In genomic region chr3L:1568225-1569161, dm6 we compare ENCODE assay signal across 1 fruit fly cellular context.
TF ChIP-seq lines count a peak whose summit lies in the region.

Gene CG7879 (minus strand): TSS chr3L:1568608.

TF ChIP-seq in whole organism, embryonic, 481 proteins besides CTCF, POLR2A, EP300 and RAD21 (continued from another document and continues in another):
- no peak for TF ChIP-seq Six4 (GFP tag; optimal IDR thresholded peaks at IDR 0.05; lab: Kevin White, UChicago)
- no peak for TF ChIP-seq dan (GFP tag; IDR thresholded peaks at IDR 0.05; lab: Robert Waterston, UW)
- TF ChIP-seq CG32767 (GFP tag; IDR thresholded peaks at IDR 0.05; lab: Robert Waterston, UW): peak; percentile 55; the same call in 1 of the 2 replicates
- peak; percentile 15 for TF ChIP-seq CG7839 (tag; optimal IDR thresholded peaks at IDR 0.05; lab: Kevin White, UChicago)
- no peak for TF ChIP-seq pita (GFP tag; optimal IDR thresholded peaks at IDR 0.05; lab: Kevin White, UChicago)
- TF ChIP-seq Awh (GFP tag; IDR thresholded peaks at IDR 0.05; lab: Robert Waterston, UW): no peak
- peak; percentile 32 for TF ChIP-seq dmrt11E (tag; optimal IDR thresholded peaks at IDR 0.05; lab: Kevin White, UChicago)
- TF ChIP-seq HLH4C (GFP tag; IDR thresholded peaks at IDR 0.05; lab: Robert Waterston, UW; ENCODE audit: partially characterized antibody): no peak
- TF ChIP-seq bbx (GFP tag; IDR thresholded peaks at IDR 0.05; lab: Robert Waterston, UW; ENCODE audit: partially characterized antibody): 0 out of 2 replicates have a peak, but pooled peaks have one; percentile 51
- no peak for TF ChIP-seq CG7928 (GFP tag; optimal IDR thresholded peaks at IDR 0.05; lab: Kevin White, UChicago)
- no peak for TF ChIP-seq Dek (tag; optimal IDR thresholded peaks at IDR 0.05; lab: Kevin White, UChicago)
- TF ChIP-seq CG2889 (GFP tag; IDR thresholded peaks at IDR 0.05; lab: Robert Waterston, UW): no peak
- TF ChIP-seq CG18764 (GFP tag; optimal IDR thresholded peaks at IDR 0.05; lab: Kevin White, UChicago): no peak
- no peak for TF ChIP-seq CG10959 (GFP tag; IDR thresholded peaks at IDR 0.05; lab: Robert Waterston, UW)
- TF ChIP-seq slp2 (GFP tag; optimal IDR thresholded peaks at IDR 0.05; lab: Kevin White, UChicago): no peak
- TF ChIP-seq CG7357 (GFP tag; IDR thresholded peaks at IDR 0.05; lab: Robert Waterston, UW): peak; percentile 96
- peak; percentile 17 for TF ChIP-seq bcd (GFP tag; optimal IDR thresholded peaks at IDR 0.05; lab: Kevin White, UChicago)
- no peak for TF ChIP-seq CG9876 (GFP tag; optimal IDR thresholded peaks at IDR 0.05; lab: Kevin White, UChicago)
- peak; percentile 62 for TF ChIP-seq Sin3A (optimal IDR thresholded peaks at IDR 0.05; lab: Kevin White, UChicago)
- peak; percentile 47 for TF ChIP-seq Fer1 (GFP tag; optimal IDR thresholded peaks at IDR 0.05; lab: Kevin White, UChicago)
- no peak for TF ChIP-seq cas (GFP tag; IDR thresholded peaks at IDR 0.05; lab: Robert Waterston, UW)
- no peak for TF ChIP-seq pfk (GFP tag; optimal IDR thresholded peaks at IDR 0.05; lab: Kevin White, UChicago)
- no peak for TF ChIP-seq CG7786 (GFP tag; optimal IDR thresholded peaks at IDR 0.05; lab: Kevin White, UChicago)
- no peak for TF ChIP-seq sima (GFP tag; optimal IDR thresholded peaks at IDR 0.05; lab: Kevin White, UChicago)
- no peak for TF ChIP-seq crc (GFP tag; optimal IDR thresholded peaks at IDR 0.05; lab: Kevin White, UChicago)
- no peak for TF ChIP-seq Drgx (GFP tag; IDR thresholded peaks at IDR 0.05; lab: Robert Waterston, UW)
- no peak for TF ChIP-seq aop (GFP tag; IDR thresholded peaks at IDR 0.05; lab: Robert Waterston, UW)
- TF ChIP-seq fd64A (GFP tag; optimal IDR thresholded peaks at IDR 0.05; lab: Kevin White, UChicago): no peak
- no peak for TF ChIP-seq Ravus (GFP tag; IDR thresholded peaks at IDR 0.05; lab: Robert Waterston, UW)
- TF ChIP-seq CG1792 (GFP tag; optimal IDR thresholded peaks at IDR 0.05; lab: Kevin White, UChicago): no peak
- TF ChIP-seq ac (GFP tag; optimal IDR thresholded peaks at IDR 0.05; lab: Kevin White, UChicago): no peak
- TF ChIP-seq nau (GFP tag; optimal IDR thresholded peaks at IDR 0.05; lab: Kevin White, UChicago): no peak
- no peak for TF ChIP-seq stc (GFP tag; IDR thresholded peaks at IDR 0.05; lab: Robert Waterston, UW)
- TF ChIP-seq caup (GFP tag; optimal IDR thresholded peaks at IDR 0.05; lab: Kevin White, UChicago; ENCODE audit: severe bottlenecking): peak; percentile 45
- no peak for TF ChIP-seq sqz (GFP tag; optimal IDR thresholded peaks at IDR 0.05; lab: Kevin White, UChicago)
- peak; percentile 10 for TF ChIP-seq CG18262 (tag; optimal IDR thresholded peaks at IDR 0.05; lab: Kevin White, UChicago)
- TF ChIP-seq CG11093 (GFP tag; IDR thresholded peaks at IDR 0.05; lab: Robert Waterston, UW): no peak
- TF ChIP-seq YL-1 (GFP tag; optimal IDR thresholded peaks at IDR 0.05; lab: Kevin White, UChicago): peak; percentile 91
- TF ChIP-seq NfI (GFP tag; optimal IDR thresholded peaks at IDR 0.05; lab: Kevin White, UChicago): no peak
- TF ChIP-seq rib (GFP tag; IDR thresholded peaks at IDR 0.05; lab: Robert Waterston, UW): no peak
- no peak for TF ChIP-seq Hr39 (optimal IDR thresholded peaks at IDR 0.05; lab: Kevin White, UChicago)
- no peak for TF ChIP-seq CG12942 (GFP tag; optimal IDR thresholded peaks at IDR 0.05; lab: Kevin White, UChicago)
- peak; percentile 10 for TF ChIP-seq Hmr (GFP tag; optimal IDR thresholded peaks at IDR 0.05; lab: Kevin White, UChicago)
- no peak for TF ChIP-seq Hmx (GFP tag; optimal IDR thresholded peaks at IDR 0.05; lab: Kevin White, UChicago)
- no peak for TF ChIP-seq Dp (GFP tag; optimal IDR thresholded peaks at IDR 0.05; lab: Kevin White, UChicago)
- TF ChIP-seq Myb (GFP tag; optimal IDR thresholded peaks at IDR 0.05; lab: Kevin White, UChicago): no peak
- TF ChIP-seq CG13296 (GFP tag; optimal IDR thresholded peaks at IDR 0.05; lab: Kevin White, UChicago): no peak
- peak; percentile 20; the same call in 1 of the 2 replicates for TF ChIP-seq CG1024 (GFP tag; IDR thresholded peaks at IDR 0.05; lab: Robert Waterston, UW)
- peak; percentile 20 for TF ChIP-seq Chrac-16 (GFP tag; optimal IDR thresholded peaks at IDR 0.05; lab: Kevin White, UChicago)
- no peak for TF ChIP-seq CG9609 (GFP tag; optimal IDR thresholded peaks at IDR 0.05; lab: Kevin White, UChicago)
- TF ChIP-seq Rx (GFP tag; IDR thresholded peaks at IDR 0.05; lab: Robert Waterston, UW): no peak
- TF ChIP-seq CG14050 (GFP tag; IDR thresholded peaks at IDR 0.05; lab: Robert Waterston, UW): no peak
- peak; percentile 20 for TF ChIP-seq CG12155 (GFP tag; optimal IDR thresholded peaks at IDR 0.05; lab: Kevin White, UChicago)
- peak; percentile 54 for TF ChIP-seq CG12391 (tag; optimal IDR thresholded peaks at IDR 0.05; lab: Kevin White, UChicago)
- no peak for TF ChIP-seq chif (GFP tag; optimal IDR thresholded peaks at IDR 0.05; lab: Kevin White, UChicago)
- no peak for TF ChIP-seq yki (optimal IDR thresholded peaks at IDR 0.05; lab: Kevin White, UChicago)
- no peak for TF ChIP-seq gsb-n (tag; optimal IDR thresholded peaks at IDR 0.05; lab: Kevin White, UChicago)
- peak; percentile 0 for TF ChIP-seq trem (tag; optimal IDR thresholded peaks at IDR 0.05; lab: Kevin White, UChicago)
- no peak for TF ChIP-seq cwo (GFP tag; optimal IDR thresholded peaks at IDR 0.05; lab: Kevin White, UChicago)
- TF ChIP-seq eyg (GFP tag; optimal IDR thresholded peaks at IDR 0.05; lab: Kevin White, UChicago): no peak
- no peak for TF ChIP-seq Bteb2 (GFP tag; optimal IDR thresholded peaks at IDR 0.05; lab: Kevin White, UChicago)
- TF ChIP-seq Pdp1 (GFP tag; optimal IDR thresholded peaks at IDR 0.05; lab: Kevin White, UChicago): peak in 1 of 2 experiments; percentile 76
- no peak for TF ChIP-seq CG11695 (GFP tag; IDR thresholded peaks at IDR 0.05; lab: Robert Waterston, UW)
- TF ChIP-seq onecut (GFP tag; IDR thresholded peaks at IDR 0.05; lab: Robert Waterston, UW): 0 out of 2 replicates have a peak, but pooled peaks have one; percentile 5
- TF ChIP-seq vfl (GFP tag; optimal IDR thresholded peaks at IDR 0.05; lab: Kevin White, UChicago): no peak
- TF ChIP-seq Doc3 (GFP tag; IDR thresholded peaks at IDR 0.05; lab: Robert Waterston, UW; ENCODE audit: partially characterized antibody): no peak
- TF ChIP-seq CG11723 (GFP tag; optimal IDR thresholded peaks at IDR 0.05; lab: Kevin White, UChicago): no peak
- peak; percentile 46 for TF ChIP-seq mam (GFP tag; optimal IDR thresholded peaks at IDR 0.05; lab: Kevin White, UChicago)
- TF ChIP-seq CG14667 (GFP tag; IDR thresholded peaks at IDR 0.05; lab: Robert Waterston, UW): no peak
- TF ChIP-seq shn (GFP tag; optimal IDR thresholded peaks at IDR 0.05; lab: Kevin White, UChicago): no peak
- no peak for TF ChIP-seq CG31224 (GFP tag; IDR thresholded peaks at IDR 0.05; lab: Robert Waterston, UW)
- no peak for TF ChIP-seq Vsx1 (GFP tag; optimal IDR thresholded peaks at IDR 0.05; lab: Kevin White, UChicago)
- no peak for TF ChIP-seq CG1832 (GFP tag; optimal IDR thresholded peaks at IDR 0.05; lab: Kevin White, UChicago)
- no peak for TF ChIP-seq CG42726 (GFP tag; IDR thresholded peaks at IDR 0.05; lab: Robert Waterston, UW; ENCODE audit: partially characterized antibody)
- no peak for TF ChIP-seq CG3838 (GFP tag; optimal IDR thresholded peaks at IDR 0.05; lab: Kevin White, UChicago)
- TF ChIP-seq ro (GFP tag; IDR thresholded peaks at IDR 0.05; lab: Robert Waterston, UW): no peak
- TF ChIP-seq nom (GFP tag; optimal IDR thresholded peaks at IDR 0.05; lab: Kevin White, UChicago): peak; percentile 72
- no peak for TF ChIP-seq peb (GFP tag; IDR thresholded peaks at IDR 0.05; lab: Robert Waterston, UW)
- no peak for TF ChIP-seq CG8290 (GFP tag; optimal IDR thresholded peaks at IDR 0.05; lab: Kevin White, UChicago)
- TF ChIP-seq CG8290 (tag; optimal IDR thresholded peaks at IDR 0.05; lab: Kevin White, UChicago): no peak
- TF ChIP-seq CG4820 (GFP tag; optimal IDR thresholded peaks at IDR 0.05; lab: Kevin White, UChicago): no peak
- no peak for TF ChIP-seq da (GFP tag; optimal IDR thresholded peaks at IDR 0.05; lab: Kevin White, UChicago)
- TF ChIP-seq Mrtf (GFP tag; IDR thresholded peaks at IDR 0.05; lab: Robert Waterston, UW): no peak
- TF ChIP-seq Sry-β (GFP tag; optimal IDR thresholded peaks at IDR 0.05; lab: Kevin White, UChicago): no peak
- no peak for TF ChIP-seq Fer2 (tag; optimal IDR thresholded peaks at IDR 0.05; lab: Kevin White, UChicago)
- TF ChIP-seq Dip3 (GFP tag; optimal IDR thresholded peaks at IDR 0.05; lab: Kevin White, UChicago): no peak
- TF ChIP-seq CG10366 (GFP tag; IDR thresholded peaks at IDR 0.05; lab: Robert Waterston, UW): no peak; the same call in 1 of the 2 replicates
- TF ChIP-seq Neu2 (GFP tag; optimal IDR thresholded peaks at IDR 0.05; lab: Kevin White, UChicago; ENCODE audit: borderline replicate concordance): no peak
- TF ChIP-seq zfh2 (GFP tag; optimal IDR thresholded peaks at IDR 0.05; lab: Kevin White, UChicago): peak; percentile 29
- TF ChIP-seq CG6683 (GFP tag; optimal IDR thresholded peaks at IDR 0.05; lab: Kevin White, UChicago): no peak
- no peak for TF ChIP-seq ham (GFP tag; IDR thresholded peaks at IDR 0.05; lab: Robert Waterston, UW)
- no peak for TF ChIP-seq CG3726 (GFP tag; IDR thresholded peaks at IDR 0.05; lab: Robert Waterston, UW)
- peak; percentile 43 for TF ChIP-seq BEAF-32 (GFP tag; optimal IDR thresholded peaks at IDR 0.05; lab: Kevin White, UChicago)
- TF ChIP-seq oc (tag; optimal IDR thresholded peaks at IDR 0.05; lab: Kevin White, UChicago): no peak
- TF ChIP-seq fd96Cb (tag; optimal IDR thresholded peaks at IDR 0.05; lab: Kevin White, UChicago): peak; percentile 14
- peak; percentile 80 for TF ChIP-seq sens (GFP tag; lab: Kevin White, UChicago)
- TF ChIP-seq CG14965 (GFP tag; optimal IDR thresholded peaks at IDR 0.05; lab: Kevin White, UChicago; ENCODE audit: borderline replicate concordance): no peak
- TF ChIP-seq maf-S (GFP tag; optimal IDR thresholded peaks at IDR 0.05; lab: Kevin White, UChicago): no peak
- TF ChIP-seq Nf-YA (GFP tag; IDR thresholded peaks at IDR 0.05; lab: Robert Waterston, UW): no peak
- no peak for TF ChIP-seq Nf-YB (GFP tag; optimal IDR thresholded peaks at IDR 0.05; lab: Kevin White, UChicago)
- TF ChIP-seq CG11560 (tag; IDR thresholded peaks at IDR 0.05; lab: Robert Waterston, UW): no peak
- TF ChIP-seq CG7372 (GFP tag; IDR thresholded peaks at IDR 0.05; lab: Robert Waterston, UW): no peak
- peak; percentile 74 for TF ChIP-seq CG17802 (tag; optimal IDR thresholded peaks at IDR 0.05; lab: Kevin White, UChicago)
- TF ChIP-seq Ptx1 (GFP tag; IDR thresholded peaks at IDR 0.05; lab: Robert Waterston, UW): no peak; the same call in 1 of the 2 replicates
- no peak for TF ChIP-seq Asciz (GFP tag; optimal IDR thresholded peaks at IDR 0.05; lab: Kevin White, UChicago)
- TF ChIP-seq grn (GFP tag; optimal IDR thresholded peaks at IDR 0.05; lab: Kevin White, UChicago): peak; percentile 58
- no peak for TF ChIP-seq Dll (GFP tag; IDR thresholded peaks at IDR 0.05; lab: Robert Waterston, UW; ENCODE audit: partially characterized antibody)
- no peak for TF ChIP-seq CG17359 (tag; optimal IDR thresholded peaks at IDR 0.05; lab: Kevin White, UChicago)
- TF ChIP-seq CG10543 (GFP tag; optimal IDR thresholded peaks at IDR 0.05; lab: Kevin White, UChicago): no peak
- peak; percentile 27 for TF ChIP-seq Lhr (GFP tag; optimal IDR thresholded peaks at IDR 0.05; lab: Kevin White, UChicago)
- no peak for TF ChIP-seq CG7556 (GFP tag; optimal IDR thresholded peaks at IDR 0.05; lab: Kevin White, UChicago)
- TF ChIP-seq TFAM (GFP tag; optimal IDR thresholded peaks at IDR 0.05; lab: Kevin White, UChicago): no peak
- TF ChIP-seq CG33557 (GFP tag; optimal IDR thresholded peaks at IDR 0.05; lab: Kevin White, UChicago): no peak
- no peak for TF ChIP-seq ftz-f1 (GFP tag; optimal IDR thresholded peaks at IDR 0.05; lab: Kevin White, UChicago)
- TF ChIP-seq CG15479 (GFP tag; optimal IDR thresholded peaks at IDR 0.05; lab: Kevin White, UChicago): no peak
- no peak for TF ChIP-seq CG11247 (GFP tag; IDR thresholded peaks at IDR 0.05; lab: Robert Waterston, UW)
- TF ChIP-seq CG6272 (GFP tag; IDR thresholded peaks at IDR 0.05; lab: Robert Waterston, UW): no peak
- no peak for TF ChIP-seq ara (GFP tag; IDR thresholded peaks at IDR 0.05; lab: Robert Waterston, UW)
- TF ChIP-seq Sox102F (GFP tag; optimal IDR thresholded peaks at IDR 0.05; lab: Kevin White, UChicago): no peak
- TF ChIP-seq row (GFP tag; IDR thresholded peaks at IDR 0.05; lab: Robert Waterston, UW): peak; percentile 79
- no peak for TF ChIP-seq CG6175 (GFP tag; IDR thresholded peaks at IDR 0.05; lab: Robert Waterston, UW)
- TF ChIP-seq CG12659 (GFP tag; optimal IDR thresholded peaks at IDR 0.05; lab: Kevin White, UChicago): peak; percentile 59
- no peak for TF ChIP-seq Lpt (GFP tag; optimal IDR thresholded peaks at IDR 0.05; lab: Kevin White, UChicago)
- TF ChIP-seq kah (GFP tag; optimal IDR thresholded peaks at IDR 0.05; lab: Kevin White, UChicago): no peak
- TF ChIP-seq Adf1 (GFP tag; IDR thresholded peaks at IDR 0.05; lab: Robert Waterston, UW): no peak
- TF ChIP-seq Ssrp (tag; optimal IDR thresholded peaks at IDR 0.05; lab: Kevin White, UChicago): peak; percentile 1
- TF ChIP-seq gt (GFP tag; IDR thresholded peaks at IDR 0.05; lab: Robert Waterston, UW): no peak
- peak; percentile 33; the same call in 1 of the 3 replicates for TF ChIP-seq ken (GFP tag; IDR thresholded peaks at IDR 0.05; lab: Robert Waterston, UW)
- no peak for TF ChIP-seq luna (GFP tag; optimal IDR thresholded peaks at IDR 0.05; lab: Kevin White, UChicago)
- TF ChIP-seq CrebB (tag; optimal IDR thresholded peaks at IDR 0.05; lab: Kevin White, UChicago): no peak
- no peak for TF ChIP-seq Scr (GFP tag; IDR thresholded peaks at IDR 0.05; lab: Robert Waterston, UW; ENCODE audit: partially characterized antibody)
- no peak for TF ChIP-seq CG34224 (GFP tag; IDR thresholded peaks at IDR 0.05; lab: Robert Waterston, UW; ENCODE audit: partially characterized antibody)
- TF ChIP-seq btn (GFP tag; optimal IDR thresholded peaks at IDR 0.05; lab: Kevin White, UChicago): no peak
- no peak for TF ChIP-seq ab (GFP tag; optimal IDR thresholded peaks at IDR 0.05; lab: Kevin White, UChicago)
- no peak for TF ChIP-seq Fer3 (tag; optimal IDR thresholded peaks at IDR 0.05; lab: Kevin White, UChicago)
- no peak for TF ChIP-seq cad (GFP tag; optimal IDR thresholded peaks at IDR 0.05; lab: Kevin White, UChicago)
- peak; percentile 65 for TF ChIP-seq CG9437 (GFP tag; optimal IDR thresholded peaks at IDR 0.05; lab: Kevin White, UChicago)
- no peak for TF ChIP-seq ash1 (GFP tag; optimal IDR thresholded peaks at IDR 0.05; lab: Kevin White, UChicago)
